Worm (Caenorhabditis elegans): Measurements from ENCODE around the gene C03A7.13.

ce11 chrV:5194508-5194907 is 2.2 kb upstream of the C03A7.13 start, which contains the start of gene abu-8:
- TF ChIP-seq ceh-13 (GFP tag; optimal IDR thresholded peaks at IDR 0.05) (no peak), ama-1 (optimal IDR thresholded peaks at IDR 0.05) (no peak), scrt-1 (GFP tag; IDR thresholded peaks at IDR 0.05) (no peak), hnd-1 (tag; optimal IDR thresholded peaks at IDR 0.05) (no peak)

All from whole organism, early embryonic.